Fruit fly (Drosophila melanogaster): ENCODE results near the gene CG17776.

- TF ChIP-seq lola (GFP tag; optimal IDR thresholded peaks at IDR 0.05) (no peak), fru (GFP tag; optimal IDR thresholded peaks at IDR 0.05) (no peak), sage (GFP tag; optimal IDR thresholded peaks at IDR 0.05) (no peak), pan (optimal IDR thresholded peaks at IDR 0.05) (no peak), h (GFP tag; optimal IDR thresholded peaks at IDR 0.05) (no peak), CG9705 (GFP tag; optimal IDR thresholded peaks at IDR 0.05) (no peak), Myc (optimal IDR thresholded peaks at IDR 0.05) (peak; percentile 97), Rel (GFP tag; optimal IDR thresholded peaks at IDR 0.05) (no peak), Rel (tag; optimal IDR thresholded peaks at IDR 0.05) (peak; percentile 55), Vsx2 (GFP tag; optimal IDR thresholded peaks at IDR 0.05; ENCODE audit: partially characterized antibody) (no peak), dl (GFP tag; optimal IDR thresholded peaks at IDR 0.05; ENCODE audit: insufficient read depth in 1 of 2, partially characterized antibody in 2 of 2) (no peak), usp (GFP tag; optimal IDR thresholded peaks at IDR 0.05) (no peak)
Observed at dm6 chrX:2184563-2184962, at the start of gene CG17776, which contains the start of gene Nmd3.

Data from whole organism, wandering third instar larva.